Fruit fly (Drosophila melanogaster): ENCODE results near the gene CG32681.

- TF ChIP-seq CG12605 (GFP tag; IDR thresholded peaks at IDR 0.05) (no peak), gl (tag; optimal IDR thresholded peaks at IDR 0.05) (no peak), Snoo (tag; optimal IDR thresholded peaks at IDR 0.05) (no peak), CG8301 (tag; optimal IDR thresholded peaks at IDR 0.05) (no peak), CG9948 (tag; optimal IDR thresholded peaks at IDR 0.05) (no peak), Pif1A (GFP tag; optimal IDR thresholded peaks at IDR 0.05) (no peak), CG8159 (tag; optimal IDR thresholded peaks at IDR 0.05) (no peak), EcR (GFP tag; optimal IDR thresholded peaks at IDR 0.05) (no peak), CG4496 (GFP tag; IDR thresholded peaks at IDR 0.05) (no peak), CG14655 (GFP tag; optimal IDR thresholded peaks at IDR 0.05) (no peak), CG13204 (GFP tag; optimal IDR thresholded peaks at IDR 0.05) (no peak), CG34367 (tag; optimal IDR thresholded peaks at IDR 0.05) (no peak)
These were observed 47.8 kb downstream of the CG32681 start, which contains the start of gene CG43740 for dm6 chrX:10333352-10333751.

Data from whole organism, pupa.